Worm (Caenorhabditis elegans) whole organism, early embryonic: ENCODE results near the gene ugt-53.

ENCODE experiments used
- B0310.2 ChIP-seq: sonication (generic microtip); optimal IDR thresholded peaks from 2 replicates; lab custom pipeline; 2016; ENCODE audit warnings: mild to moderate bottlenecking, missing genetic modification characterization, missing compliant biosample characterization
- F13C5.2 ChIP-seq: sonication (generic microtip); optimal IDR thresholded peaks from 2 replicates; lab custom pipeline; 2017; ENCODE audit warnings: mild to moderate bottlenecking, missing genetic modification characterization, inconsistent platforms, missing compliant biosample characterization
- aly-1 ChIP-seq: sonication (generic microtip); optimal IDR thresholded peaks from 2 replicates; lab custom pipeline; 2016; ENCODE audit warnings: missing genetic modification characterization, missing compliant biosample characterization
- ama-1 ChIP-seq: fragments of 150-350 bp; optimal IDR thresholded peaks from 2 replicates; lab custom pipeline; 2014
- ceh-13 ChIP-seq: fragments of 200-800 bp; sonication (Bioruptor generic); optimal IDR thresholded peaks from 2 replicates; lab custom pipeline; 2018; ENCODE audit warnings: mild to moderate bottlenecking, missing genetic modification characterization, missing compliant biosample characterization
- ceh-36 ChIP-seq: sonication (generic microtip); optimal IDR thresholded peaks from 2 replicates; lab custom pipeline; 2016; ENCODE audit warnings: missing genetic modification characterization, inconsistent platforms, missing compliant biosample characterization
- ets-7 ChIP-seq: sonication (generic microtip); optimal IDR thresholded peaks from 2 replicates; lab custom pipeline; 2016; ENCODE audit warnings: missing genotype, missing genetic modification characterization, missing compliant biosample characterization
- flt-1 ChIP-seq: fragments of 200-800 bp; sonication (Bioruptor generic); IDR thresholded peaks from 2 replicates; pipeline ENCODE4 v1.3.6; 2022; ENCODE audit warnings: missing genetic modification characterization, missing compliant biosample characterization
- hmbx-1 ChIP-seq: sonication (generic microtip); optimal IDR thresholded peaks from 2 replicates; lab custom pipeline; 2016; ENCODE audit warnings: mild to moderate bottlenecking, missing genetic modification characterization, missing compliant biosample characterization
- hmg-4 ChIP-seq: fragments of 200-800 bp; sonication (Bioruptor generic); optimal IDR thresholded peaks from 2 replicates; lab custom pipeline; 2018; ENCODE audit warnings: mild to moderate bottlenecking, missing genetic modification characterization, missing compliant biosample characterization
- hnd-1 ChIP-seq: sonication (generic microtip); optimal IDR thresholded peaks from 2 replicates; lab custom pipeline; 2016; ENCODE audit warnings: missing genetic modification characterization, missing compliant biosample characterization
- pes-1 ChIP-seq: fragments of 200-800 bp; sonication (Bioruptor generic); IDR thresholded peaks from 2 replicates; pipeline ENCODE4 v1.3.6; 2022; ENCODE audit warnings: missing genetic modification reagents, missing genetic modification characterization, missing compliant biosample characterization
- scrt-1 ChIP-seq: fragments of 200-800 bp; sonication (Bioruptor generic); IDR thresholded peaks from 2 replicates; pipeline ENCODE4 v1.3.6; 2022; ENCODE audit warnings: missing genetic modification characterization, missing compliant biosample characterization
- sea-1 ChIP-seq: fragments of 200-800 bp; sonication (Bioruptor generic); conservative IDR thresholded peaks from 2 replicates; pipeline ENCODE4 v1.3.6; 2022; ENCODE audit warnings: missing genetic modification characterization, missing compliant biosample characterization
- tbx-11 ChIP-seq: fragments of 200-800 bp; sonication (Bioruptor generic); IDR thresholded peaks from 2 replicates; pipeline ENCODE4 v1.3.6; 2022; ENCODE audit warnings: missing genetic modification characterization, missing compliant biosample characterization
- tbx-37 ChIP-seq: fragments of 200-800 bp; sonication (Bioruptor generic); conservative IDR thresholded peaks from 2 replicates; pipeline ENCODE4 v1.3.6; 2022; ENCODE audit warnings: missing genetic modification reagents, missing genetic modification characterization, missing compliant biosample characterization
- tra-4 ChIP-seq: sonication (generic microtip); optimal IDR thresholded peaks from 2 replicates; lab custom pipeline; 2017; ENCODE audit warnings: missing genetic modification characterization, missing compliant biosample characterization

Gene ugt-53

ce11 chrV:2815956-2816355 is 33.2 kb upstream of the ugt-53 start, which contains the start of gene F54E2.5:
TSS of gene F54E2.5 (minus strand) at chrV:2816056.
- TF ChIP-seq flt-1 (GFP tag; lab: Robert Waterston, UW) (no peak), sea-1 (no peak), B0310.2 (no peak), hnd-1 (tag; lab: Kevin White, UChicago) (no peak)

DNA sequence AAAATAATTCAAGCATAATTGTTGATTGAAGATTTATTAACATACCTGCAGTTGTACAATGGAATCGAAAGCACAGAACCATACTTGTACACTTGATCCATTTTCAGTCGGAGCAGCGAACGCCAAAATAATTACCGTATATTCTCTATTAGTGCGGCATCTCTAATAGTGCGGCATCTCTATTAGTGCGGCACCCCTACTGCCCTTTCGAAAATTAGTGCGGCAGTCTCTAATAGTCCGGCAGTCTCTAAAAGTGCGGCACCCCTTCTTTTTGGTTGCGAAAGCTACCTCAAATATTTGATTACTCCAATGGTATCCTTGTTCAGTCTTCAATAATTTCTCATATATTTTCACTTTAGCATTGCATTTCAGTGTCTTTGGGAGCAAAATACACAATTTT is 31.0 kb upstream of the ugt-53 start, which contains the start of gene srt-34:
Gene srt-34, minus strand, starts transcription at position 101 of the 400 bp plus-strand sequence.
- no peak for TF ChIP-seq tbx-37 (GFP tag; lab: Robert Waterston, UW)
- TF ChIP-seq F13C5.2 (tag; lab: Kevin White, UChicago): no peak
- TF ChIP-seq ets-7: no peak
- TF ChIP-seq hnd-1 (tag; lab: Kevin White, UChicago): no peak
- no peak for TF ChIP-seq tra-4 (tag; lab: Kevin White, UChicago)
- TF ChIP-seq ceh-36 (tag; lab: Kevin White, UChicago): no peak
- TF ChIP-seq pes-1 (GFP tag; lab: Robert Waterston, UW): no peak
- TF ChIP-seq sea-1: no peak
- no peak for TF ChIP-seq aly-1 (tag; lab: Kevin White, UChicago)

ce11 chrV:2821618-2822272 is 27.4 kb upstream of the ugt-53 start, which contains the start of gene srh-36:
TSS of gene srh-36 (minus strand) at chrV:2821668.
- no peak for TF ChIP-seq hnd-1 (tag; lab: Kevin White, UChicago)
- no peak for TF ChIP-seq hmbx-1
- no peak for TF ChIP-seq ama-1
- no peak for TF ChIP-seq flt-1 (GFP tag; lab: Robert Waterston, UW)

DNA sequence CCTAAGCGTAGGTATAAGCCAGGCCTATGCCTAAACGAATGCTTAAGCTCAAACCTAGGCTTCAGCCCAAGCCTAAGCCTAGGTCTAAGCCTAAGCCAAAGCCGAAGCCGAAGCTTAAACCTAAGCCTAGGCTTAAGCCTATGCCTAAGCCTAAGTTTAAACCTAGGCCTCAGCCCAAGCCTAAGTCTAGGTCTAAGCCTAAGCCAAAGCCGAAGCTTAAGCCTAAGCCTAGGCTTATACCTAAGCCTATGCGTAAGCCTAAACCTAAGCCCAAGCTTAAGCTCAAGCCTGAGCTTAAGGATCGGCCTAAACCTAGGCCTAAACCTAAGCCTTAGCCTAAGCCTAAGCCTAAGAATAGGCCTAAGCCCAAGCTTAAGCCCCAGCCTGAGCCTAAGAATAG is 23.2 kb upstream of the ugt-53 start:
- TF ChIP-seq ceh-36 (tag; lab: Kevin White, UChicago) (peak; percentile 88), scrt-1 (GFP tag; lab: Robert Waterston, UW) (no peak)

DNA sequence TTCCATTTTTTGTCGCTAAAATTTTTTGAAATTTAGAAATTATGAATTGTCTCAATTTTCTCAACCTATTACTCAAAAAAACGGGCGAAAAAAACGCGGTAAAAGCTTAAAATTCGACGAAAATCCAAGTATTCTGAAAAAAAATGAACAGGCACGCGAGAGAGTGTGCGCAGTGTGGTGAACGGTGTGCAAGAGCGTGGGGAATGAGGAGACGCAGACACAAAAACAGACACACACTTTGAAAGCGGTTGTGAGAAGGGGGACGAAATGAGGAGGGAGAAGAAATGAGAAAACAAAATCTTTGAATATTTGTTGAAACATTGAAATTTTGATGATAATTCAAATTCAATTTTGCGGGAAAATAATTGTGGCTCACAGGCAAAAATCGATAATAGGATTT is 22.3 kb upstream of the ugt-53 start, which contains the start of gene T03D3.5:
Gene T03D3.5, minus strand, starts transcription at position 21 of the 400 bp plus-strand sequence.
- TF ChIP-seq sea-1: no peak
- no peak for TF ChIP-seq aly-1 (tag; lab: Kevin White, UChicago)

ce11 chrV:2830817-2831216 is 18.3 kb upstream of the ugt-53 start, which contains the start of gene srw-2:
TSS of gene srw-2 (plus strand) at chrV:2830878.
- TF ChIP-seq scrt-1 (GFP tag; lab: Robert Waterston, UW) (no peak), tbx-37 (GFP tag; lab: Robert Waterston, UW) (no peak), hnd-1 (tag; lab: Kevin White, UChicago) (no peak), F13C5.2 (tag; lab: Kevin White, UChicago) (no peak), flt-1 (GFP tag; lab: Robert Waterston, UW) (no peak), hmbx-1 (no peak), ama-1 (no peak), pes-1 (GFP tag; lab: Robert Waterston, UW) (no peak), B0310.2 (no peak), sea-1 (no peak), ceh-36 (tag; lab: Kevin White, UChicago) (no peak), ceh-13 (GFP tag; lab: Kevin White, UChicago) (no peak), hmg-4 (no peak), tbx-11 (GFP tag; lab: Robert Waterston, UW) (no peak), aly-1 (tag; lab: Kevin White, UChicago) (no peak), tra-4 (tag; lab: Kevin White, UChicago) (no peak), ets-7 (no peak)

- TF ChIP-seq B0310.2 (no peak), scrt-1 (GFP tag; lab: Robert Waterston, UW) (no peak), ceh-13 (GFP tag; lab: Kevin White, UChicago) (no peak), tbx-37 (GFP tag; lab: Robert Waterston, UW) (no peak)
Measured at ce11 chrV:2832666-2833065, 16.5 kb upstream of the ugt-53 start, which contains the start of gene srj-50. TSS of gene srj-50 (plus strand) at chrV:2832966.

DNA sequence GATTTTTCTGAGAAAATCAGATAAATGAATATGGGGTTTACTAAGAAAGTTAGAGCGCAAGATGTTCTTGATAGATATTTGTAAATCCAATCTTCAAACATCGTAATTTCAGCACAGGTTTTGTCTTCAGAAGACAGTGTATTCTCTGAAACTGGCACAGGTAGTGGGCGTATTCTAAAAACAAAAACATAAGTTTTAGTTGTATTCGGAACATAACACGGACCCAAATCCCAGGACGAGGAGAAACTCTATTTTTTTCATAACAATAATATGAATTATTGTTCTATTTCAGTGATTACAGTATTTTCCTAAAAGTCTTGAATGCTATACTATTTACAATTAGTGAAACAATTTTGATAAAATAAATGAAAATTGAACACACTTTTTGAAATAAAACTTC is 12.6 kb upstream of the ugt-53 start, which contains the start of gene srj-45:
Gene srj-45, minus strand, starts transcription at position 101 of the 400 bp plus-strand sequence.
- TF ChIP-seq ceh-36 (tag; lab: Kevin White, UChicago) (no peak), tbx-37 (GFP tag; lab: Robert Waterston, UW) (no peak), pes-1 (GFP tag; lab: Robert Waterston, UW) (no peak), B0310.2 (no peak), hmg-4 (no peak), F13C5.2 (tag; lab: Kevin White, UChicago) (no peak), tra-4 (tag; lab: Kevin White, UChicago) (no peak), ama-1 (no peak), tbx-11 (GFP tag; lab: Robert Waterston, UW) (no peak), aly-1 (tag; lab: Kevin White, UChicago) (no peak), ets-7 (no peak), flt-1 (GFP tag; lab: Robert Waterston, UW) (no peak)

- TF ChIP-seq scrt-1 (GFP tag; lab: Robert Waterston, UW): no peak
Measured at ce11 chrV:2845771-2846170, 3.4 kb upstream of the ugt-53 start, which contains the start of gene srj-44. TSS of gene srj-44 (minus strand) at chrV:2845871.
